Worm (Caenorhabditis elegans): ENCODE results near the gene Y71H2AM.1.

The Y71H2AM.1 gene

DNA sequence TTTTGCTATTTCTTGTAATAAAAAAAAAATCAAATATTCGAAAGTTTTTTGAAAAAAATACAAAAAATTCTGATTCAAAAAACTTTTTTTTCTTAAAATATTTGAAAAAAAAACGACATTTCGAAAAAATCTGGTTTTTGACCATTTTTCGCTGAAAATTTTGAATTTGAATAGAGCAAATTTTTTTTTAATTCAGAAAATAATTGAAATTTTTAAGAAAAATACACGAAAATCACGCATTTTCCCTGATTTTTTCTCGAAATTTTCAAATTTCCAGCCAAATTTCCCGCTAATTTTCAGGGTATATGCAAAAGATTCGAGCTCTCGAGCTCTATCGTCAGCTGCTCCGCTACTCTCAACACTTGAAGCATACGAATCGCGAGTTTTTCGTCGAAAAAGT lies at the start of gene Y71H2AM.1:
Gene Y71H2AM.1, plus strand, starts transcription at position 301 of the 400 bp plus-strand sequence.
- TF ChIP-seq nhr-28 (tag; optimal IDR thresholded peaks at IDR 0.05) (no peak), nfya-1 (tag; optimal IDR thresholded peaks at IDR 0.05; ENCODE audit: insufficient read depth) (no peak), egl-27 (tag; optimal IDR thresholded peaks at IDR 0.05) (no peak), fos-1 (tag; optimal IDR thresholded peaks at IDR 0.05) (no peak), nhr-77 (tag; optimal IDR thresholded peaks at IDR 0.05) (no peak), elt-3 (tag; optimal IDR thresholded peaks at IDR 0.05) (no peak), elt-1 (tag; optimal IDR thresholded peaks at IDR 0.05) (no peak), ama-1 (optimal IDR thresholded peaks at IDR 0.05) (no peak), lin-39 (tag; optimal IDR thresholded peaks at IDR 0.05) (no peak), unc-39 (tag; optimal IDR thresholded peaks at IDR 0.05) (no peak), nhr-23 (tag; optimal IDR thresholded peaks at IDR 0.05) (no peak)

- TF ChIP-seq ceh-16 (tag; optimal IDR thresholded peaks at IDR 0.05) (no peak), lin-39 (tag; optimal IDR thresholded peaks at IDR 0.05) (no peak), elt-2 (tag; optimal IDR thresholded peaks at IDR 0.05) (no peak), lsy-12 (tag; optimal IDR thresholded peaks at IDR 0.05) (no peak), fos-1 (tag; optimal IDR thresholded peaks at IDR 0.05) (no peak), snpc-4 (tag; optimal IDR thresholded peaks at IDR 0.05) (no peak), nhr-67 (tag; optimal IDR thresholded peaks at IDR 0.05) (no peak), nhr-76 (tag; optimal IDR thresholded peaks at IDR 0.05) (no peak), ceh-9 (tag; optimal IDR thresholded peaks at IDR 0.05) (no peak), elt-1 (tag; optimal IDR thresholded peaks at IDR 0.05) (no peak), unc-39 (tag; optimal IDR thresholded peaks at IDR 0.05) (no peak), mdl-1 (tag; optimal IDR thresholded peaks at IDR 0.05) (no peak)
These were observed 48.2 kb upstream of the Y71H2AM.1 start, which contains the start of gene laf-1 for ce11 chrIII:2778655-2779054. TSS of gene laf-1 (minus strand) at chrIII:2779053.

DNA sequence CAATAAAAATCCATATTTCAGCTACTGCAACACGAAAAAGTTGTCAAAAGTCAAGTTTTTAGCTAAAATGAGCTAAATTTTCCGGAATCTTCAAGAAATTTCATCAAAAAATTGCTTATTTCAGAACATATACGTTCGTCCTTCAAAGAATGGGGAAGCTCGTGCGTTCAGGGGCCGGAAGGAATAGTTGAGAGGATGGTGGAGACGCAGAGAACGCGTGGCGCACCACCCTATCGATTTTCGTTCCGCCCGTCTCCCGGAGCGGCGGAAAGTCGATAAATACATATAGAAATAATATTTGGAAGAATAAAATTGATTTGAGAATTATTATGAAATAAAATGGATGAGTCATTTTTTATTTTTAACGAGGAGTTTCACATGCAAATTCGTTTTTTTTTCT lies 46.6 kb upstream of the Y71H2AM.1 start:
- TF ChIP-seq sea-2 (GFP tag; optimal IDR thresholded peaks at IDR 0.05) (peak; percentile 59), ztf-11 (tag; optimal IDR thresholded peaks at IDR 0.05) (no peak), lin-39 (tag; optimal IDR thresholded peaks at IDR 0.05) (peak; percentile 33), fkh-10 (GFP tag; optimal IDR thresholded peaks at IDR 0.05) (no peak), nfya-1 (tag; optimal IDR thresholded peaks at IDR 0.05; ENCODE audit: insufficient read depth) (peak; percentile 31), nhr-76 (tag; optimal IDR thresholded peaks at IDR 0.05) (no peak), fkh-2 (tag; optimal IDR thresholded peaks at IDR 0.05) (no peak), hmg-11 (tag; optimal IDR thresholded peaks at IDR 0.05) (peak; percentile 22)

ce11 chrIII:2780793-2781192 lies 46.1 kb upstream of the Y71H2AM.1 start, which contains the start of gene Y71H2AM.6:
TSS of gene Y71H2AM.6 (plus strand) at chrIII:2781056.
- TF ChIP-seq ceh-28 (tag; optimal IDR thresholded peaks at IDR 0.05), result no peak
- TF ChIP-seq eor-1 (tag; optimal IDR thresholded peaks at IDR 0.05), result no peak
- TF ChIP-seq tbx-2 (tag; optimal IDR thresholded peaks at IDR 0.05), result no peak
- no peak for TF ChIP-seq egl-27 (tag; optimal IDR thresholded peaks at IDR 0.05)
- TF ChIP-seq ztf-4 (tag; optimal IDR thresholded peaks at IDR 0.05), result no peak
- TF ChIP-seq elt-3 (tag; optimal IDR thresholded peaks at IDR 0.05), result no peak
- no peak for TF ChIP-seq mdl-1 (tag; optimal IDR thresholded peaks at IDR 0.05)
- TF ChIP-seq nfya-1 (tag; optimal IDR thresholded peaks at IDR 0.05; ENCODE audit: insufficient read depth), result peak; percentile 69
- no peak for TF ChIP-seq fos-1 (tag; optimal IDR thresholded peaks at IDR 0.05)
- TF ChIP-seq elt-1 (tag; optimal IDR thresholded peaks at IDR 0.05), result no peak
- TF ChIP-seq sea-2 (GFP tag; optimal IDR thresholded peaks at IDR 0.05), result no peak
- TF ChIP-seq lin-39 (tag; optimal IDR thresholded peaks at IDR 0.05), result no peak
- TF ChIP-seq aly-2 (tag; optimal IDR thresholded peaks at IDR 0.05), result no peak
- TF ChIP-seq pha-4 (tag; optimal IDR thresholded peaks at IDR 0.05), result peak; percentile 59
- no peak for TF ChIP-seq ztf-11 (tag; optimal IDR thresholded peaks at IDR 0.05)
- no peak for TF ChIP-seq nhr-67 (tag; optimal IDR thresholded peaks at IDR 0.05)
- no peak for TF ChIP-seq ceh-16 (tag; optimal IDR thresholded peaks at IDR 0.05)
- TF ChIP-seq unc-62 (GFP tag; optimal IDR thresholded peaks at IDR 0.05), result no peak
- no peak for TF ChIP-seq nhr-76 (tag; optimal IDR thresholded peaks at IDR 0.05)
- TF ChIP-seq ceh-9 (tag; optimal IDR thresholded peaks at IDR 0.05), result no peak
- TF ChIP-seq elt-2 (tag; optimal IDR thresholded peaks at IDR 0.05), result peak; percentile 1
- no peak for TF ChIP-seq mml-1 (tag; optimal IDR thresholded peaks at IDR 0.05)
- no peak for TF ChIP-seq skn-1 (tag; optimal IDR thresholded peaks at IDR 0.05)
- TF ChIP-seq nhr-237 (tag; optimal IDR thresholded peaks at IDR 0.05), result no peak
- TF ChIP-seq lsy-12 (tag; optimal IDR thresholded peaks at IDR 0.05), result no peak
- no peak for TF ChIP-seq daf-12 (tag; optimal IDR thresholded peaks at IDR 0.05)
- no peak for TF ChIP-seq fkh-10 (GFP tag; optimal IDR thresholded peaks at IDR 0.05)
- TF ChIP-seq ceh-82 (tag; optimal IDR thresholded peaks at IDR 0.05), result no peak
- peak; percentile 64 for TF ChIP-seq lin-15B (tag; optimal IDR thresholded peaks at IDR 0.05)
- no peak for TF ChIP-seq jun-1 (tag; optimal IDR thresholded peaks at IDR 0.05)
- TF ChIP-seq hmg-11 (tag; optimal IDR thresholded peaks at IDR 0.05), result no peak
- no peak for TF ChIP-seq egl-5 (tag; optimal IDR thresholded peaks at IDR 0.05)
- TF ChIP-seq snpc-4 (tag; optimal IDR thresholded peaks at IDR 0.05), result peak; percentile 19
- TF ChIP-seq pqm-1 (tag; optimal IDR thresholded peaks at IDR 0.05), result no peak
- TF ChIP-seq unc-39 (tag; optimal IDR thresholded peaks at IDR 0.05), result no peak
- no peak for TF ChIP-seq nhr-77 (tag; optimal IDR thresholded peaks at IDR 0.05)
- peak; percentile 5 for TF ChIP-seq nhr-23 (tag; optimal IDR thresholded peaks at IDR 0.05)
- no peak for TF ChIP-seq nhr-28 (tag; optimal IDR thresholded peaks at IDR 0.05)
- no peak for TF ChIP-seq nhr-43 (tag; optimal IDR thresholded peaks at IDR 0.05; ENCODE audit: poor library complexity, severe bottlenecking)
- TF ChIP-seq R02D3.7 (tag; optimal IDR thresholded peaks at IDR 0.05), result no peak

All from whole organism, L3 larva.